Fruit fly (Drosophila melanogaster) whole organism, embryonic: Measurements from ENCODE around the gene Mal-B2.

ENCODE experiments used
- B-H1 ChIP-seq: fragments of 200-800 bp; sonication (Bioruptor generic); IDR thresholded peaks from 3 replicates; pipeline ENCODE4 v1.3.6; 2022; ENCODE audit warnings: missing biosample characterization, missing genetic modification characterization
- CG1024 ChIP-seq: fragments of 200-800 bp; sonication (Bioruptor generic); IDR thresholded peaks from 2 replicates; pipeline ENCODE4 v1.3.6; 2022; ENCODE audit warnings: missing biosample characterization, missing genetic modification characterization
- CG10462 ChIP-seq: fragments of 200-800 bp; sonication (Bioruptor generic); optimal IDR thresholded peaks from 2 replicates; lab custom pipeline; 2016; ENCODE audit warnings: missing biosample characterization, missing genetic modification characterization
- CG10543 ChIP-seq: fragments of 200-800 bp; sonication (Bioruptor generic); optimal IDR thresholded peaks from 3 replicates; lab custom pipeline; 2017; ENCODE audit warnings: missing biosample characterization, mild to moderate bottlenecking, missing genetic modification characterization, moderate library complexity
- CG11504 ChIP-seq: fragments of 200-800 bp; sonication (Bioruptor generic); optimal IDR thresholded peaks from 3 replicates; lab custom pipeline; 2019; ENCODE audit warnings: missing biosample characterization, mild to moderate bottlenecking, missing genetic modification characterization, moderate library complexity
- CG12104 ChIP-seq: fragments of 200-800 bp; sonication (Bioruptor generic); optimal IDR thresholded peaks from 3 replicates; lab custom pipeline; 2016; ENCODE audit warnings: missing biosample characterization, missing genetic modification characterization
- CG12769 ChIP-seq: fragments of 200-800 bp; sonication (Bioruptor generic); optimal IDR thresholded peaks from 2 replicates; lab custom pipeline; 2019; ENCODE audit warnings: missing biosample characterization, mild to moderate bottlenecking, missing genetic modification characterization, moderate library complexity
- CG14710 ChIP-seq: fragments of 200-800 bp; sonication (Bioruptor generic); optimal IDR thresholded peaks from 3 replicates; lab custom pipeline; 2019; ENCODE audit warnings: missing biosample characterization, mild to moderate bottlenecking, missing genetic modification characterization, moderate library complexity
- CG15479 ChIP-seq: fragments of 200-800 bp; sonication (Bioruptor generic); optimal IDR thresholded peaks from 3 replicates; lab custom pipeline; 2019; ENCODE audit warnings: missing biosample characterization, mild to moderate bottlenecking, missing genetic modification characterization, moderate library complexity
- CG17359 ChIP-seq: fragments of 200-800 bp; sonication (Bioruptor generic); optimal IDR thresholded peaks from 3 replicates; lab custom pipeline; 2018; ENCODE audit warnings: missing biosample characterization, mild to moderate bottlenecking, missing genetic modification characterization, moderate library complexity
- CG30431 ChIP-seq: fragments of 200-800 bp; sonication (Bioruptor generic); optimal IDR thresholded peaks from 2 replicates; lab custom pipeline; 2017; ENCODE audit warnings: missing biosample characterization, missing genetic modification characterization
- CG3163 ChIP-seq: fragments of 200-800 bp; sonication (Bioruptor generic); optimal IDR thresholded peaks from 3 replicates; lab custom pipeline; 2016; ENCODE audit warnings: missing biosample characterization, missing genetic modification characterization
- CG3281 ChIP-seq: fragments of 200-800 bp; sonication (Bioruptor generic); optimal IDR thresholded peaks from 3 replicates; lab custom pipeline; 2017; ENCODE audit warnings: missing biosample characterization, mild to moderate bottlenecking, missing genetic modification characterization
- CG8089 ChIP-seq: fragments of 200-800 bp; sonication (Bioruptor generic); optimal IDR thresholded peaks from 3 replicates; lab custom pipeline; 2016; ENCODE audit warnings: missing biosample characterization, missing genetic modification characterization
- CG8290 ChIP-seq, 3 experiments: fragments of 200-800 bp; sonication (Bioruptor generic); optimal IDR thresholded peaks; 2 replicates each; lab custom pipeline; 2016 to 2019; ENCODE audit warnings: missing biosample characterization in 3 of 3, missing genetic modification characterization in 3 of 3, mild to moderate bottlenecking in 2 of 3, moderate library complexity in 1 of 3
- CG8765 ChIP-seq: fragments of 200-800 bp; sonication (Bioruptor generic); IDR thresholded peaks from 2 replicates; pipeline ENCODE4 v1.3.6; 2022; ENCODE audit warnings: missing biosample characterization, missing genetic modification characterization
- Elba2 ChIP-seq: fragments of 200-800 bp; sonication (Bioruptor generic); optimal IDR thresholded peaks from 3 replicates; lab custom pipeline; 2016; ENCODE audit warnings: missing biosample characterization, missing genetic modification characterization
- Fer2 ChIP-seq: fragments of 200-800 bp; sonication (Bioruptor generic); optimal IDR thresholded peaks from 2 replicates; lab custom pipeline; 2018; ENCODE audit warnings: missing biosample characterization, mild to moderate bottlenecking, missing genetic modification characterization, moderate library complexity
- HLH54F ChIP-seq: fragments of 200-800 bp; sonication (Bioruptor generic); optimal IDR thresholded peaks from 3 replicates; lab custom pipeline; 2016; ENCODE audit warnings: missing biosample characterization, missing genetic modification characterization
- HLHmδ ChIP-seq: fragments of 200-800 bp; sonication (Bioruptor generic); optimal IDR thresholded peaks from 2 replicates; lab custom pipeline; 2018; ENCODE audit warnings: missing biosample characterization, mild to moderate bottlenecking, missing genetic modification characterization, moderate library complexity
- HmgD ChIP-seq: fragments of 200-800 bp; sonication (Bioruptor generic); optimal IDR thresholded peaks from 3 replicates; lab custom pipeline; 2016; ENCODE audit warnings: missing biosample characterization, missing genetic modification characterization
- Hmx ChIP-seq: fragments of 200-800 bp; sonication (Bioruptor generic); optimal IDR thresholded peaks from 2 replicates; lab custom pipeline; 2016; ENCODE audit warnings: missing biosample characterization, missing genetic modification characterization
- MESR4 ChIP-seq: fragments of 200-800 bp; sonication (Bioruptor generic); optimal IDR thresholded peaks from 2 replicates; lab custom pipeline; 2018; ENCODE audit warnings: missing biosample characterization, mild to moderate bottlenecking, missing genetic modification characterization, moderate library complexity
- NFAT ChIP-seq: fragments of 200-800 bp; sonication (Bioruptor generic); IDR thresholded peaks from 2 replicates; pipeline ENCODE4 v1.3.6; 2022; ENCODE audit warnings: missing biosample characterization, missing genetic modification characterization
- Pdp1 ChIP-seq, 2 experiments: fragments of 200-800 bp; sonication (Bioruptor generic); optimal IDR thresholded peaks; 3 replicates each; lab custom pipeline; 2016; ENCODE audit warnings: missing biosample characterization in 2 of 2, missing genetic modification characterization in 2 of 2, mild to moderate bottlenecking in 1 of 2, moderate library complexity in 1 of 2
- Sin3A ChIP-seq: fragments of >200 bp; optimal IDR thresholded peaks from 2 replicates; lab custom pipeline; 2018
- Sox102F ChIP-seq: fragments of 200-800 bp; sonication (Bioruptor generic); optimal IDR thresholded peaks from 2 replicates; lab custom pipeline; 2018; ENCODE audit warnings: missing biosample characterization, mild to moderate bottlenecking, missing genetic modification characterization, moderate library complexity
- ab ChIP-seq: fragments of 200-800 bp; sonication (Bioruptor generic); optimal IDR thresholded peaks from 2 replicates; lab custom pipeline; 2016; ENCODE audit warnings: missing biosample characterization, missing genetic modification characterization
- ara ChIP-seq: fragments of 200-800 bp; sonication (Bioruptor generic); IDR thresholded peaks from 2 replicates; pipeline ENCODE4 v1.3.6; 2022; ENCODE audit warnings: missing biosample characterization, missing genetic modification characterization
- ash1 ChIP-seq: fragments of 200-800 bp; sonication (Bioruptor generic); optimal IDR thresholded peaks from 2 replicates; lab custom pipeline; 2018; ENCODE audit warnings: missing biosample characterization, mild to moderate bottlenecking, missing genetic modification characterization
- cg ChIP-seq: fragments of 200-800 bp; sonication (Bioruptor generic); optimal IDR thresholded peaks from 3 replicates; lab custom pipeline; 2019; ENCODE audit warnings: missing biosample characterization, mild to moderate bottlenecking, missing genetic modification characterization, moderate library complexity
- chif ChIP-seq, 2 experiments: fragments of 200-800 bp; sonication (Bioruptor generic); optimal IDR thresholded peaks; 3 replicates each; lab custom pipeline; 2016; ENCODE audit warnings: missing biosample characterization in 2 of 2, missing genetic modification characterization in 2 of 2
- dmrt99B ChIP-seq: fragments of 200-800 bp; sonication (Bioruptor generic); optimal IDR thresholded peaks from 2 replicates; lab custom pipeline; 2018; ENCODE audit warnings: missing biosample characterization, mild to moderate bottlenecking, missing genetic modification characterization, moderate library complexity
- eve ChIP-seq, 2 experiments: fragments of >200 bp; optimal IDR thresholded peaks; 2 replicates each; lab custom pipeline; 2017; ENCODE audit warnings: missing biosample characterization in 2 of 2, missing genetic modification characterization in 2 of 2
- eyg ChIP-seq: fragments of 200-800 bp; sonication (Bioruptor generic); optimal IDR thresholded peaks from 3 replicates; lab custom pipeline; 2016; ENCODE audit warnings: missing biosample characterization, missing genetic modification characterization
- fd3F ChIP-seq: fragments of 200-800 bp; sonication (Bioruptor generic); optimal IDR thresholded peaks from 2 replicates; lab custom pipeline; 2018; ENCODE audit warnings: missing biosample characterization, mild to moderate bottlenecking, missing genetic modification characterization, moderate library complexity
- fd96Cb ChIP-seq: fragments of 200-800 bp; sonication (Bioruptor generic); optimal IDR thresholded peaks from 2 replicates; lab custom pipeline; 2018; ENCODE audit warnings: missing biosample characterization, mild to moderate bottlenecking, missing genetic modification characterization, moderate library complexity
- gro ChIP-seq: fragments of 200-800 bp; sonication (Bioruptor generic); optimal IDR thresholded peaks from 2 replicates; lab custom pipeline; 2016; ENCODE audit warnings: missing biosample characterization, missing genetic modification characterization
- gt ChIP-seq: fragments of 200-800 bp; sonication (Bioruptor generic); IDR thresholded peaks from 2 replicates; pipeline ENCODE4 v1.3.6; 2022; ENCODE audit warnings: missing biosample characterization, missing genetic modification characterization
- h ChIP-seq: fragments of >200 bp; optimal IDR thresholded peaks from 2 replicates; lab custom pipeline; 2017
- hth ChIP-seq: fragments of >200 bp; optimal IDR thresholded peaks from 2 replicates; lab custom pipeline; 2017; ENCODE audit warnings: inconsistent platforms
- jumu ChIP-seq: fragments of 200-800 bp; sonication (Bioruptor generic); optimal IDR thresholded peaks from 3 replicates; lab custom pipeline; 2016; ENCODE audit warnings: missing biosample characterization, missing genetic modification characterization
- oc ChIP-seq: fragments of 200-800 bp; sonication (Bioruptor generic); optimal IDR thresholded peaks from 2 replicates; lab custom pipeline; 2018; ENCODE audit warnings: missing biosample characterization, mild to moderate bottlenecking, missing genetic modification characterization, moderate library complexity
- pb ChIP-seq: fragments of 200-800 bp; sonication (Bioruptor generic); optimal IDR thresholded peaks from 3 replicates; lab custom pipeline; 2016; ENCODE audit warnings: missing biosample characterization, missing genetic modification characterization
- pum ChIP-seq: fragments of 200-800 bp; sonication (Bioruptor generic); optimal IDR thresholded peaks from 2 replicates; lab custom pipeline; 2016; ENCODE audit warnings: missing biosample characterization, missing genetic modification characterization
- ssp ChIP-seq: fragments of 200-800 bp; sonication (Bioruptor generic); IDR thresholded peaks from 2 replicates; pipeline ENCODE4 v1.3.6; 2022; ENCODE audit warnings: missing biosample characterization, missing genetic modification characterization
- tgo ChIP-seq: fragments of 200-800 bp; sonication (Bioruptor generic); IDR thresholded peaks from 3 replicates; pipeline ENCODE4 v1.3.6; 2022; ENCODE audit warnings: missing biosample characterization, missing genetic modification characterization
- tll ChIP-seq, 2 experiments: fragments of 200-800 bp in 1 of 2; fragments of >200 bp in 1 of 2; sonication (Bioruptor generic) in 1 of 2; optimal IDR thresholded peaks; 2 replicates each; lab custom pipeline; 2017 to 2019; ENCODE audit warnings: missing biosample characterization in 2 of 2, missing genetic modification characterization in 2 of 2, mild to moderate bottlenecking in 1 of 2, moderate library complexity in 1 of 2
- trem ChIP-seq: fragments of 200-800 bp; optimal IDR thresholded peaks from 3 replicates; lab custom pipeline; 2019; ENCODE audit warnings: missing biosample characterization, mild to moderate bottlenecking, missing genetic modification characterization, moderate library complexity
- zf30C ChIP-seq: fragments of 200-800 bp; sonication (Bioruptor generic); optimal IDR thresholded peaks from 3 replicates; lab custom pipeline; 2018; ENCODE audit warnings: missing biosample characterization, mild to moderate bottlenecking, missing genetic modification characterization

The Mal-B2 gene

DNA sequence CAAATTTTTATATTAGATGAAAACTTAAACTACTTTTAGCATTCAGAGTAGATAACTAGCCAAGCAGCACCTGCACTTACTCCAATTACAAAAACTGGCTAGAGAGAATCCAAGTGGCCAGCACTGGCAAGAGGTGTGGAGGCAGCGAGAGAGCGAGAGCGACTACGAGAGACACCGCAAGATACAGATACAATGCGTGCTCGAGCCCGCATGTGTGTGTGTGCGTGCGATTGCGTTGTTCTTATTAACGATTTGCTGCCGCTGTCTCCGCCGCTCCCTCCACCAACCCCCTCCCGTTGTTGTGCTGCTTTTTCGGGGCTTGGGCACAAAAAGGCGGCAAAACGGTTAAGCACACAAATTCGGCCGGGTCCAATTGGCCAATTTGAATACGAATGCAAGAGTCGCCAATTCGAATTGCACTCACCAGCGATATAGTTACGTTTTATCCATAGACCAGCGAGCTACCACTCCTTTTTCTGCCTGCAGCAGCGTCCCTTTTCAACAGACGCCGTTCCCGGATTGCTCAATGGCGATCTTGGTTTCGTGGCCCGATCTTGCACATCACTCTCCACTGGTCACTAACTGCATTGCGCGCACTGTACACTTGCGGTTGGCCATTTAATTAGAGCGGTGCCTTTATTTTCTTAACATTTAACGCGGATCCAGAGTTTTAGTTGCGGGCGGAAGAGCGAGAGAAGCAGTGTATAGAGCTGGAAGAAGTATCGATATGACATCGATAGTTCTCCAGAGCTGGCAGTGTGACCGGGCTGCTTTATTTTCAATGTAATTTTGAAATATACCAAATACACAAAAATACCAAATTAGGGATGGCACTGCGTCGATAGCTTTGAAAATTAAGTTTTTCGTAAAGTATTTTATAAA is 40.8 kb upstream of the Mal-B2 start, which contains the start of gene crol (continued):
- no peak for TF ChIP-seq CG1024
- no peak for TF ChIP-seq hth
- no peak for TF ChIP-seq CG10462 (GFP tag; lab: Kevin White, UChicago)
- no peak for TF ChIP-seq gro (GFP tag; lab: Kevin White, UChicago)
- TF ChIP-seq pum: no peak
- no peak for TF ChIP-seq pb (GFP tag; lab: Kevin White, UChicago)
- peak; percentile 87 for TF ChIP-seq CG10543 (GFP tag; lab: Kevin White, UChicago)
- TF ChIP-seq chif (GFP tag; optimal IDR thresholded peaks at IDR 0.05; lab: Kevin White, UChicago): no peak
- TF ChIP-seq NFAT (GFP tag; lab: Robert Waterston, UW): peak; percentile 53; the same call in 1 of the 2 replicates
- TF ChIP-seq cg (GFP tag; lab: Kevin White, UChicago): peak; percentile 92
- TF ChIP-seq HLH54F (GFP tag; lab: Kevin White, UChicago): no peak
- TF ChIP-seq fd96Cb (tag; lab: Kevin White, UChicago): no peak
- no peak for TF ChIP-seq CG30431 (GFP tag; lab: Kevin White, UChicago)
- no peak for TF ChIP-seq ara (GFP tag; lab: Robert Waterston, UW)
- no peak for TF ChIP-seq tll (GFP tag; optimal IDR thresholded peaks at IDR 0.05; lab: Kevin White, UChicago)
- TF ChIP-seq h (lab: Kevin White, UChicago): no peak
- TF ChIP-seq oc (tag; lab: Kevin White, UChicago): no peak
- TF ChIP-seq fd3F (GFP tag; lab: Kevin White, UChicago): no peak
- TF ChIP-seq CG11504 (tag; lab: Kevin White, UChicago): peak; percentile 37
- TF ChIP-seq Fer2 (tag; lab: Kevin White, UChicago): no peak
- no peak for TF ChIP-seq zf30C (GFP tag; lab: Kevin White, UChicago)
- peak; percentile 30 for TF ChIP-seq jumu
- no peak for TF ChIP-seq CG8089 (GFP tag; lab: Kevin White, UChicago)
- TF ChIP-seq gt (GFP tag; lab: Robert Waterston, UW): no peak
- TF ChIP-seq Hmx (GFP tag; lab: Kevin White, UChicago): no peak
- TF ChIP-seq Elba2 (GFP tag; lab: Kevin White, UChicago): peak; percentile 100
- peak in 1 of 2 experiments; percentile 44 for TF ChIP-seq Pdp1 (GFP tag; optimal IDR thresholded peaks at IDR 0.05; lab: Kevin White, UChicago)
- peak; percentile 89 for TF ChIP-seq MESR4
- no peak for TF ChIP-seq HmgD (GFP tag; lab: Kevin White, UChicago)
- TF ChIP-seq ab (GFP tag; lab: Kevin White, UChicago): no peak
- TF ChIP-seq trem (tag; lab: Kevin White, UChicago): peak; percentile 63
- TF ChIP-seq tgo: no peak
- peak; percentile 6 for TF ChIP-seq dmrt99B
- TF ChIP-seq CG3163: no peak
- TF ChIP-seq CG12104 (GFP tag; lab: Kevin White, UChicago): no peak
- peak; percentile 94 for TF ChIP-seq CG12769 (tag; lab: Kevin White, UChicago)
- no peak for TF ChIP-seq HLHmδ (GFP tag; lab: Kevin White, UChicago)
- no peak for TF ChIP-seq eyg (GFP tag; lab: Kevin White, UChicago)
- TF ChIP-seq CG17359: no peak
- no peak for TF ChIP-seq B-H1
- no peak for TF ChIP-seq CG8290 (GFP tag; optimal IDR thresholded peaks at IDR 0.05; lab: Kevin White, UChicago)
- peak in 1 of 2 experiments; percentile 64 for TF ChIP-seq CG8290 (tag; optimal IDR thresholded peaks at IDR 0.05; lab: Kevin White, UChicago)
- peak; percentile 63 for TF ChIP-seq Sin3A (lab: Kevin White, UChicago)
- no peak for TF ChIP-seq CG3281 (GFP tag; lab: Kevin White, UChicago)
- TF ChIP-seq CG8765 (GFP tag; lab: Robert Waterston, UW): no peak
- TF ChIP-seq CG15479: peak; percentile 62
- peak; percentile 7 for TF ChIP-seq Sox102F (GFP tag; lab: Kevin White, UChicago)
- peak; percentile 57 for TF ChIP-seq CG14710 (tag; lab: Kevin White, UChicago)
- TF ChIP-seq eve (GFP tag; optimal IDR thresholded peaks at IDR 0.05; lab: Kevin White, UChicago): no peak
- no peak for TF ChIP-seq ssp (GFP tag; lab: Robert Waterston, UW)
- no peak for TF ChIP-seq ash1 (GFP tag; lab: Kevin White, UChicago)
